Fruit fly (Drosophila melanogaster): ENCODE measurements around the gene CG16989.

Gene CG16989

dm6 chrX:779344-779743 lies 13.6 kb upstream of the CG16989 start (continued):
- TF ChIP-seq CrebA (GFP tag; optimal IDR thresholded peaks at IDR 0.05; ENCODE audit: borderline replicate concordance) (no peak), Abd-B (GFP tag; optimal IDR thresholded peaks at IDR 0.05) (no peak)

- TF ChIP-seq fru (GFP tag; optimal IDR thresholded peaks at IDR 0.05), result peak; percentile 36
- no peak for TF ChIP-seq dsf (GFP tag; optimal IDR thresholded peaks at IDR 0.05; ENCODE audit: borderline replicate concordance)
- no peak for TF ChIP-seq GATAd (GFP tag; optimal IDR thresholded peaks at IDR 0.05)
- TF ChIP-seq psq (GFP tag; optimal IDR thresholded peaks at IDR 0.05), result peak; percentile 28
- TF ChIP-seq Jra (GFP tag; optimal IDR thresholded peaks at IDR 0.05), result no peak
- no peak for TF ChIP-seq Dfd (GFP tag; optimal IDR thresholded peaks at IDR 0.05)
- peak; percentile 31 for TF ChIP-seq Dif (GFP tag; optimal IDR thresholded peaks at IDR 0.05; ENCODE audit: partially characterized antibody)
- no peak for TF ChIP-seq lola (GFP tag; optimal IDR thresholded peaks at IDR 0.05)
- TF ChIP-seq Vsx2 (GFP tag; optimal IDR thresholded peaks at IDR 0.05; ENCODE audit: partially characterized antibody), result no peak
- no peak for TF ChIP-seq HLH106 (tag; optimal IDR thresholded peaks at IDR 0.05)
- TF ChIP-seq Hnf4 (GFP tag; optimal IDR thresholded peaks at IDR 0.05), result no peak
- no peak for TF ChIP-seq ey (GFP tag; optimal IDR thresholded peaks at IDR 0.05)
- TF ChIP-seq Myc (optimal IDR thresholded peaks at IDR 0.05), result peak; percentile 54
- peak in 1 of 2 experiments; percentile 9 for TF ChIP-seq foxo (GFP tag; optimal IDR thresholded peaks at IDR 0.05)
Observed at dm6 chrX:784456-784855, 8.5 kb upstream of the CG16989 start, which contains the start of gene tw. tw (plus strand) TSS chrX:784746.

- peak; percentile 7 for TF ChIP-seq dmrt93B (GFP tag; optimal IDR thresholded peaks at IDR 0.05)
- TF ChIP-seq br (GFP tag; optimal IDR thresholded peaks at IDR 0.05), result peak; percentile 64
- no peak for TF ChIP-seq Rel (GFP tag; optimal IDR thresholded peaks at IDR 0.05)
- TF ChIP-seq Rel (tag; optimal IDR thresholded peaks at IDR 0.05), result no peak
- TF ChIP-seq psq (GFP tag; optimal IDR thresholded peaks at IDR 0.05), result peak; percentile 15
- peak; percentile 44 for TF ChIP-seq OdsH (GFP tag; optimal IDR thresholded peaks at IDR 0.05)
- no peak for TF ChIP-seq Abd-B (GFP tag; optimal IDR thresholded peaks at IDR 0.05)
- no peak for TF ChIP-seq Hnf4 (GFP tag; optimal IDR thresholded peaks at IDR 0.05)
- peak; percentile 70 for TF ChIP-seq fru (GFP tag; optimal IDR thresholded peaks at IDR 0.05)
- peak; percentile 56 for TF ChIP-seq ey (GFP tag; optimal IDR thresholded peaks at IDR 0.05)
- TF ChIP-seq Myc (optimal IDR thresholded peaks at IDR 0.05), result no peak
- peak; percentile 51 for TF ChIP-seq h (GFP tag; optimal IDR thresholded peaks at IDR 0.05)
- TF ChIP-seq foxo (GFP tag; optimal IDR thresholded peaks at IDR 0.05), result peak in 1 of 2 experiments; percentile 51
- TF ChIP-seq Sp1 (GFP tag; optimal IDR thresholded peaks at IDR 0.05), result peak; percentile 14
- TF ChIP-seq N (GFP tag; optimal IDR thresholded peaks at IDR 0.05), result no peak
- peak; percentile 56 for TF ChIP-seq HLH106 (tag; optimal IDR thresholded peaks at IDR 0.05)
- peak; percentile 40 for TF ChIP-seq rgr (GFP tag; optimal IDR thresholded peaks at IDR 0.05)
Observed at dm6 chrX:790039-790597, 2.8 kb upstream of the CG16989 start, which contains the start of gene CG13360. CG13360 (minus strand) TSS chrX:790089.

DNA sequence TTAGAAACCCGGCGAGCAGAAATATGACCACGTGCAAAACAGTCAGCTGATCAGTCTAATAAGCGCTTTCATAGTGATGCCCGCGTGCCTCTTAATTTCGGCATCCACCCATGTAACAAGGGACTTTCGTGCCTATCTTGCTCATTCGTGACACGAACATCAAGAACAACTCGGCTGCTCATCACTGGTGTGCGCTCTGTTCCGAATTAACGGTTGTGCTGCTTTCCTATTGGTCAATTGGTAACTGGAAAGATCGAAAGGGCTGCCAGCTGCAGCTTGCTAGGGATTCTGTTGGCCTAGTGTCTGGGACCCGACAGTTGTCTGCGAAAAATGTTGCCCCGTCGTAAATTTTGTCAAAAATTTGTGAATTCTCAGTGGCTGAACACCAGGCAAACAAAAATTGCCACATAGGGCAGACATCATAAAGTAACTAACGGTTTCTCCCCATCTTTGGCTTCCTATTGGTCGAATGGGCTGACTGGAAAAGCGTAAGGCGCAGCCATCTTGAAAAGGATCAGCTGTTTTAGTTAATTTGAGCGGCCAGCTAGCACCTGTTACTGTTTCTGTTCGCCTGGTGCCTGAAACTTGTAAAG lies 3.5 kb downstream of the CG16989 start:
- no peak for TF ChIP-seq sv (GFP tag; optimal IDR thresholded peaks at IDR 0.05)
- TF ChIP-seq Myc (optimal IDR thresholded peaks at IDR 0.05), result peak; percentile 46
- no peak for TF ChIP-seq Mio (GFP tag; optimal IDR thresholded peaks at IDR 0.05)
- TF ChIP-seq CrebA (GFP tag; optimal IDR thresholded peaks at IDR 0.05; ENCODE audit: borderline replicate concordance), result no peak
- TF ChIP-seq h (GFP tag; optimal IDR thresholded peaks at IDR 0.05), result peak; percentile 26
- no peak for TF ChIP-seq Rel (GFP tag; optimal IDR thresholded peaks at IDR 0.05)
- peak; percentile 75 for TF ChIP-seq Rel (tag; optimal IDR thresholded peaks at IDR 0.05)
- no peak for TF ChIP-seq N (GFP tag; optimal IDR thresholded peaks at IDR 0.05)
- TF ChIP-seq GATAd (GFP tag; optimal IDR thresholded peaks at IDR 0.05), result no peak
- TF ChIP-seq brk (GFP tag; optimal IDR thresholded peaks at IDR 0.05), result no peak
- peak; percentile 36 for TF ChIP-seq Sp1 (GFP tag; optimal IDR thresholded peaks at IDR 0.05)
- TF ChIP-seq psq (GFP tag; optimal IDR thresholded peaks at IDR 0.05), result no peak
- TF ChIP-seq Abd-B (GFP tag; optimal IDR thresholded peaks at IDR 0.05), result no peak
- TF ChIP-seq pan (optimal IDR thresholded peaks at IDR 0.05), result no peak
- TF ChIP-seq Dfd (GFP tag; optimal IDR thresholded peaks at IDR 0.05), result no peak
- TF ChIP-seq fru (GFP tag; optimal IDR thresholded peaks at IDR 0.05), result peak; percentile 89
- no peak for TF ChIP-seq jim (GFP tag; optimal IDR thresholded peaks at IDR 0.05)
- no peak for TF ChIP-seq Hnf4 (GFP tag; optimal IDR thresholded peaks at IDR 0.05)
- TF ChIP-seq Hr78 (GFP tag; optimal IDR thresholded peaks at IDR 0.05), result no peak
- no peak for TF ChIP-seq Vsx2 (GFP tag; optimal IDR thresholded peaks at IDR 0.05; ENCODE audit: partially characterized antibody)
- TF ChIP-seq dmrt93B (GFP tag; optimal IDR thresholded peaks at IDR 0.05), result no peak
- TF ChIP-seq br (GFP tag; optimal IDR thresholded peaks at IDR 0.05), result peak; percentile 45
- TF ChIP-seq OdsH (GFP tag; optimal IDR thresholded peaks at IDR 0.05), result no peak
- TF ChIP-seq dl (GFP tag; optimal IDR thresholded peaks at IDR 0.05; ENCODE audit: insufficient read depth in 1 of 2, partially characterized antibody in 2 of 2), result no peak
- TF ChIP-seq HLH106 (tag; optimal IDR thresholded peaks at IDR 0.05), result peak; percentile 1
- TF ChIP-seq Hr83 (GFP tag; optimal IDR thresholded peaks at IDR 0.05; ENCODE audit: poor library complexity, severe bottlenecking), result peak; percentile 46
- no peak for TF ChIP-seq Jra (GFP tag; optimal IDR thresholded peaks at IDR 0.05)
- peak; percentile 32 to 63 for TF ChIP-seq foxo (GFP tag; optimal IDR thresholded peaks at IDR 0.05)
- no peak for TF ChIP-seq tai (GFP tag; optimal IDR thresholded peaks at IDR 0.05)
- no peak for TF ChIP-seq CG32264 (GFP tag; optimal IDR thresholded peaks at IDR 0.05)
- peak; percentile 3 for TF ChIP-seq ey (GFP tag; optimal IDR thresholded peaks at IDR 0.05)
- no peak for TF ChIP-seq lola (GFP tag; optimal IDR thresholded peaks at IDR 0.05)
- no peak for TF ChIP-seq CG9705 (GFP tag; optimal IDR thresholded peaks at IDR 0.05)
- no peak for TF ChIP-seq dsf (GFP tag; optimal IDR thresholded peaks at IDR 0.05; ENCODE audit: borderline replicate concordance)
- TF ChIP-seq woc (GFP tag; optimal IDR thresholded peaks at IDR 0.05), result peak; percentile 94
- TF ChIP-seq rgr (GFP tag; optimal IDR thresholded peaks at IDR 0.05), result peak; percentile 36
- no peak for TF ChIP-seq sage (GFP tag; optimal IDR thresholded peaks at IDR 0.05)

Data from whole organism, wandering third instar larva.